Worm (Caenorhabditis elegans): ENCODE results near the gene ztf-20.

ce11 chrV:19001656-19002055 lies 41.7 kb upstream of the ztf-20 start, which contains the start of gene Y39B6A.33:
- TF ChIP-seq med-1 (GFP tag; optimal IDR thresholded peaks at IDR 0.05; ENCODE audit: insufficient read depth) (no peak), flt-1 (GFP tag; IDR thresholded peaks at IDR 0.05) (no peak), klf-2 (GFP tag; conservative IDR thresholded peaks at IDR 0.05) (no peak)
